Fruit fly (Drosophila melanogaster) whole organism, embryonic: ENCODE data around the gene mRpL40.

Experiments
- BEAF-32 ChIP-seq: fragments of 200-800 bp; sonication (Bioruptor generic); optimal IDR thresholded peaks from 3 replicates; lab custom pipeline; 2017; ENCODE audit warnings: missing biosample characterization, missing genetic modification characterization, mild to moderate bottlenecking, moderate library complexity, missing genetic modification reagents
- CG10209 ChIP-seq: fragments of 200-800 bp; sonication (Bioruptor generic); optimal IDR thresholded peaks from 3 replicates; lab custom pipeline; 2017; ENCODE audit warnings: missing biosample characterization, mild to moderate bottlenecking, missing genetic modification characterization, missing genetic modification reagents
- CG10959 ChIP-seq: fragments of 200-800 bp; sonication (Bioruptor generic); IDR thresholded peaks from 2 replicates; pipeline ENCODE4 v1.3.6; 2022; ENCODE audit warnings: missing biosample characterization, missing genetic modification characterization
- CG11456 ChIP-seq: fragments of 200-800 bp; sonication (Bioruptor generic); IDR thresholded peaks from 3 replicates; pipeline ENCODE4 v1.3.6; 2022; ENCODE audit warnings: missing biosample characterization, missing genetic modification characterization
- CG12071 ChIP-seq: fragments of 200-800 bp; sonication (Bioruptor generic); optimal IDR thresholded peaks from 3 replicates; lab custom pipeline; 2018; ENCODE audit warnings: missing biosample characterization, mild to moderate bottlenecking, missing genetic modification characterization
- CG14667 ChIP-seq: fragments of 200-800 bp; sonication (Bioruptor generic); IDR thresholded peaks from 2 replicates; pipeline ENCODE4 v1.3.6; 2022; ENCODE audit warnings: missing biosample characterization, missing genetic modification characterization
- CG17328 ChIP-seq: fragments of 200-800 bp; sonication (Bioruptor generic); IDR thresholded peaks from 2 replicates; pipeline ENCODE4 v1.3.6; 2022; ENCODE audit warnings: missing biosample characterization, missing genetic modification characterization
- CG17802 ChIP-seq: fragments of 200-800 bp; sonication (Bioruptor generic); optimal IDR thresholded peaks from 2 replicates; lab custom pipeline; 2018; ENCODE audit warnings: missing biosample characterization, mild to moderate bottlenecking, missing genetic modification characterization, moderate library complexity
- CG18011 ChIP-seq: fragments of 200-800 bp; sonication (Bioruptor generic); optimal IDR thresholded peaks from 2 replicates; lab custom pipeline; 2017; ENCODE audit warnings: missing biosample characterization, missing genetic modification characterization, mild to moderate bottlenecking, moderate library complexity, missing genotype
- CG30403 ChIP-seq: fragments of 200-800 bp; sonication (Bioruptor generic); optimal IDR thresholded peaks from 3 replicates; lab custom pipeline; 2016; ENCODE audit warnings: missing biosample characterization, missing genetic modification characterization
- CG3163 ChIP-seq: fragments of 200-800 bp; sonication (Bioruptor generic); optimal IDR thresholded peaks from 3 replicates; lab custom pipeline; 2016; ENCODE audit warnings: missing biosample characterization, missing genetic modification characterization
- CG33557 ChIP-seq: fragments of 200-800 bp; sonication (Bioruptor generic); optimal IDR thresholded peaks from 2 replicates; lab custom pipeline; 2019; ENCODE audit warnings: missing biosample characterization, mild to moderate bottlenecking, missing genetic modification characterization, moderate library complexity
- CG34422 ChIP-seq: fragments of 200-800 bp; sonication (Bioruptor generic); IDR thresholded peaks from 3 replicates; pipeline ENCODE4 v1.3.6; 2022; ENCODE audit warnings: missing biosample characterization, missing genetic modification characterization
- CG3726 ChIP-seq: fragments of 200-800 bp; sonication (Bioruptor generic); IDR thresholded peaks from 3 replicates; pipeline ENCODE4, ENCODE4 v1.3.6; 2022; ENCODE audit warnings: missing biosample characterization, missing genetic modification characterization
- CG4617 ChIP-seq: fragments of 200-800 bp; sonication (Bioruptor generic); optimal IDR thresholded peaks from 3 replicates; lab custom pipeline; 2016; ENCODE audit warnings: missing biosample characterization, missing genetic modification characterization, borderline replicate concordance
- CG6272 ChIP-seq: fragments of 200-800 bp; sonication (Bioruptor generic); IDR thresholded peaks from 2 replicates; pipeline ENCODE4 v1.3.6; 2022; ENCODE audit warnings: missing biosample characterization, missing genetic modification characterization
- CG7372 ChIP-seq: fragments of 200-800 bp; sonication (Bioruptor generic); IDR thresholded peaks from 2 replicates; pipeline ENCODE4 v1.3.6; 2022; ENCODE audit warnings: missing biosample characterization, missing genetic modification characterization
- CG7839 ChIP-seq: fragments of 200-800 bp; sonication (Bioruptor generic); optimal IDR thresholded peaks from 3 replicates; lab custom pipeline; 2018; ENCODE audit warnings: missing biosample characterization, mild to moderate bottlenecking, missing genetic modification characterization, moderate library complexity
- CG7928 ChIP-seq: fragments of 200-800 bp; sonication (Bioruptor generic); optimal IDR thresholded peaks from 2 replicates; lab custom pipeline; 2017; ENCODE audit warnings: missing biosample characterization, mild to moderate bottlenecking, missing genetic modification characterization
- CG8281 ChIP-seq: fragments of 200-800 bp; sonication (Bioruptor generic); optimal IDR thresholded peaks from 2 replicates; lab custom pipeline; 2018; ENCODE audit warnings: missing biosample characterization, mild to moderate bottlenecking, missing genetic modification characterization, moderate library complexity
- CG9609 ChIP-seq: fragments of 200-800 bp; sonication (Bioruptor generic); optimal IDR thresholded peaks from 3 replicates; lab custom pipeline; 2016; ENCODE audit warnings: missing biosample characterization, missing genetic modification characterization
- Chrac-16 ChIP-seq: fragments of 200-800 bp; sonication (Bioruptor generic); optimal IDR thresholded peaks from 3 replicates; lab custom pipeline; 2016; ENCODE audit warnings: missing biosample characterization, missing genetic modification characterization
- D ChIP-seq, 2 experiments: fragments of 200-800 bp in 1 of 2; fragments of >200 bp in 1 of 2; sonication (Bioruptor generic) in 1 of 2; optimal IDR thresholded peaks; 2 replicates in 1 of 2; 3 replicates in 1 of 2; lab custom pipeline; 2017; ENCODE audit warnings: mild to moderate bottlenecking in 1 of 2, missing biosample characterization in 1 of 2, missing genetic modification characterization in 1 of 2, missing genetic modification reagents in 1 of 2
- Doc3 ChIP-seq: fragments of 200-800 bp; sonication (Bioruptor generic); IDR thresholded peaks from 3 replicates; pipeline ENCODE4 v1.3.6; 2022; ENCODE audit warnings: missing biosample characterization, missing genetic modification characterization; ENCODE audit not compliant: partially characterized antibody
- Nf-YB ChIP-seq: fragments of 200-800 bp; sonication (Bioruptor generic); optimal IDR thresholded peaks from 3 replicates; lab custom pipeline; 2019; ENCODE audit warnings: missing biosample characterization, mild to moderate bottlenecking, missing genetic modification characterization, moderate library complexity
- Oli ChIP-seq: fragments of 200-800 bp; sonication (Bioruptor generic); optimal IDR thresholded peaks from 2 replicates; lab custom pipeline; 2018; ENCODE audit warnings: missing biosample characterization, mild to moderate bottlenecking, missing genetic modification characterization, moderate library complexity
- Ptx1 ChIP-seq: fragments of 200-800 bp; sonication (Bioruptor generic); IDR thresholded peaks from 2 replicates; pipeline ENCODE4 v1.3.6; 2022; ENCODE audit warnings: missing biosample characterization, missing genetic modification characterization
- Rfx ChIP-seq: fragments of 200-800 bp; sonication (Bioruptor generic); IDR thresholded peaks from 2 replicates; pipeline ENCODE4 v1.3.6; 2022; ENCODE audit warnings: missing biosample characterization, missing genetic modification characterization
- Side ChIP-seq: fragments of 200-800 bp; sonication (Bioruptor generic); optimal IDR thresholded peaks from 2 replicates; lab custom pipeline; 2016; ENCODE audit warnings: missing biosample characterization, missing genetic modification characterization
- Tbp ChIP-seq: fragments of >200 bp; optimal IDR thresholded peaks from 2 replicates; lab custom pipeline; 2018; ENCODE audit warnings: missing biosample characterization, missing genetic modification characterization
- Xrp1 ChIP-seq: fragments of 200-800 bp; sonication (Bioruptor generic); IDR thresholded peaks from 2 replicates; pipeline ENCODE4 v1.3.6; 2022; ENCODE audit warnings: missing biosample characterization, missing genetic modification characterization
- bigmax ChIP-seq: fragments of 200-800 bp; sonication (Bioruptor generic); optimal IDR thresholded peaks from 2 replicates; lab custom pipeline; 2018; ENCODE audit warnings: missing biosample characterization, mild to moderate bottlenecking, missing genetic modification characterization
- chif ChIP-seq, 2 experiments: fragments of 200-800 bp; sonication (Bioruptor generic); optimal IDR thresholded peaks; 3 replicates each; lab custom pipeline; 2016; ENCODE audit warnings: missing biosample characterization in 2 of 2, missing genetic modification characterization in 2 of 2
- danr ChIP-seq: fragments of 200-800 bp; sonication (Bioruptor generic); IDR thresholded peaks from 2 replicates; pipeline ENCODE4 v1.3.6; 2022; ENCODE audit warnings: missing biosample characterization, missing genetic modification characterization
- fd96Cb ChIP-seq: fragments of 200-800 bp; sonication (Bioruptor generic); optimal IDR thresholded peaks from 2 replicates; lab custom pipeline; 2018; ENCODE audit warnings: missing biosample characterization, mild to moderate bottlenecking, missing genetic modification characterization, moderate library complexity
- gfzf ChIP-seq: fragments of 200-800 bp; sonication (Bioruptor generic); optimal IDR thresholded peaks from 2 replicates; lab custom pipeline; 2016; ENCODE audit warnings: missing biosample characterization, mild to moderate bottlenecking, missing genetic modification characterization, moderate library complexity
- luna ChIP-seq: fragments of 200-800 bp; sonication (Bioruptor generic); optimal IDR thresholded peaks from 2 replicates; lab custom pipeline; 2016; ENCODE audit warnings: missing biosample characterization, missing genetic modification characterization
- maf-S ChIP-seq: fragments of 200-800 bp; sonication (Bioruptor generic); optimal IDR thresholded peaks from 2 replicates; lab custom pipeline; 2016; ENCODE audit warnings: missing biosample characterization, missing genetic modification characterization
- nau ChIP-seq: fragments of 200-800 bp; sonication (Bioruptor generic); optimal IDR thresholded peaks from 3 replicates; lab custom pipeline; 2017; ENCODE audit warnings: missing biosample characterization, mild to moderate bottlenecking, missing genetic modification characterization, missing genetic modification reagents
- nmo ChIP-seq: fragments of 200-800 bp; sonication (Bioruptor generic); optimal IDR thresholded peaks from 2 replicates; lab custom pipeline; 2018; ENCODE audit warnings: missing biosample characterization, mild to moderate bottlenecking, missing genetic modification characterization, moderate library complexity
- odd ChIP-seq: fragments of 200-800 bp; sonication (Bioruptor generic); optimal IDR thresholded peaks from 2 replicates; lab custom pipeline; 2017; ENCODE audit warnings: missing biosample characterization, mild to moderate bottlenecking, missing genetic modification characterization
- pnt ChIP-seq: fragments of 200-800 bp; sonication (Bioruptor generic); optimal IDR thresholded peaks from 3 replicates; lab custom pipeline; 2016; ENCODE audit warnings: missing biosample characterization, missing genetic modification characterization
- sob ChIP-seq: fragments of 200-800 bp; sonication (Bioruptor generic); IDR thresholded peaks from 2 replicates; pipeline ENCODE4 v1.3.6; 2022; ENCODE audit warnings: missing biosample characterization, missing genetic modification characterization
- ssp ChIP-seq: fragments of 200-800 bp; sonication (Bioruptor generic); IDR thresholded peaks from 2 replicates; pipeline ENCODE4 v1.3.6; 2022; ENCODE audit warnings: missing biosample characterization, missing genetic modification characterization
- sug ChIP-seq: fragments of 200-800 bp; optimal IDR thresholded peaks from 2 replicates; lab custom pipeline; 2019; ENCODE audit warnings: missing biosample characterization, mild to moderate bottlenecking, missing genetic modification characterization, moderate library complexity
- tap ChIP-seq: fragments of 200-800 bp; optimal IDR thresholded peaks from 3 replicates; lab custom pipeline; 2019; ENCODE audit warnings: missing biosample characterization, mild to moderate bottlenecking, missing genetic modification characterization, moderate library complexity
- toy ChIP-seq: fragments of 200-800 bp; sonication (Bioruptor generic); IDR thresholded peaks from 2 replicates; pipeline ENCODE4 v1.3.6; 2022; ENCODE audit warnings: missing biosample characterization, missing genetic modification characterization
- trh ChIP-seq: fragments of 200-800 bp; sonication (Bioruptor generic); optimal IDR thresholded peaks from 2 replicates; lab custom pipeline; 2016; ENCODE audit warnings: missing biosample characterization, missing genetic modification characterization
- vfl ChIP-seq: fragments of 200-800 bp; sonication (Bioruptor generic); optimal IDR thresholded peaks from 2 replicates; lab custom pipeline; 2016; ENCODE audit warnings: missing biosample characterization, missing genetic modification characterization
- zen ChIP-seq: fragments of 200-800 bp; sonication (Bioruptor generic); optimal IDR thresholded peaks from 3 replicates; lab custom pipeline; 2018; ENCODE audit warnings: missing biosample characterization, mild to moderate bottlenecking, missing genetic modification characterization, moderate library complexity

mRpL40 gene

dm6 chr3R:11421643-11422122, 14.0 kb downstream of the mRpL40 start, which contains the start of the genes ninaG and Sptz (continued):
- TF ChIP-seq CG33557 (GFP tag; lab: Kevin White, UChicago) (peak; percentile 79), fd96Cb (tag; lab: Kevin White, UChicago) (peak; percentile 92), pnt (peak; percentile 94), CG12071 (GFP tag; lab: Kevin White, UChicago) (peak; percentile 48), gfzf (peak; percentile 39), CG3726 (peak; percentile 87; the same call in 2 of the 3 replicates), odd (GFP tag; lab: Kevin White, UChicago) (peak; percentile 81), CG10959 (GFP tag; lab: Robert Waterston, UW) (peak; percentile 93), CG7928 (GFP tag; lab: Kevin White, UChicago) (peak; percentile 67), CG7372 (GFP tag; lab: Robert Waterston, UW) (peak; percentile 93), bigmax (peak; percentile 18), danr (GFP tag; lab: Robert Waterston, UW) (peak; percentile 88), CG34422 (GFP tag; lab: Robert Waterston, UW) (peak; percentile 97), sug (tag; lab: Kevin White, UChicago) (no peak), tap (tag; lab: Kevin White, UChicago) (no peak), BEAF-32 (GFP tag; lab: Kevin White, UChicago) (peak; percentile 69), Xrp1 (GFP tag; lab: Robert Waterston, UW) (peak; percentile 97), luna (GFP tag; lab: Kevin White, UChicago) (peak; percentile 74), Oli (tag; lab: Kevin White, UChicago) (peak; percentile 86), CG14667 (GFP tag; lab: Robert Waterston, UW) (peak; percentile 95), zen (tag; lab: Kevin White, UChicago) (peak; percentile 94), CG30403 (GFP tag; lab: Kevin White, UChicago) (peak; percentile 98), trh (GFP tag; lab: Kevin White, UChicago) (peak; percentile 90), CG7839 (tag; lab: Kevin White, UChicago) (peak; percentile 92), CG10209 (peak; percentile 92), CG4617 (GFP tag; lab: Kevin White, UChicago) (peak; percentile 94), CG3163 (GFP tag; lab: Kevin White, UChicago) (peak; percentile 75), nau (GFP tag; lab: Kevin White, UChicago) (no peak), Ptx1 (GFP tag; lab: Robert Waterston, UW) (peak; percentile 98), CG8281 (tag; lab: Kevin White, UChicago) (peak; percentile 63), nmo (GFP tag; lab: Kevin White, UChicago) (peak; percentile 95), CG11456 (GFP tag; lab: Robert Waterston, UW) (peak; percentile 95), Rfx (peak; percentile 98), sob (peak; percentile 97), CG18011 (GFP tag; lab: Kevin White, UChicago) (peak; percentile 78), Side (peak; percentile 91), CG6272 (GFP tag; lab: Robert Waterston, UW) (peak; percentile 97), Tbp (GFP tag; lab: Kevin White, UChicago) (no peak), CG17328 (GFP tag; lab: Robert Waterston, UW) (peak; percentile 93), CG17802 (tag; lab: Kevin White, UChicago) (peak; percentile 83), Nf-YB (GFP tag; lab: Kevin White, UChicago) (peak; percentile 65), toy (GFP tag; lab: Robert Waterston, UW) (peak; percentile 81), maf-S (peak; percentile 92), vfl (GFP tag; lab: Kevin White, UChicago) (peak; percentile 95), CG9609 (GFP tag; lab: Kevin White, UChicago) (peak; percentile 95), ssp (GFP tag; lab: Robert Waterston, UW) (peak; percentile 91), Doc3 (no peak), D (optimal IDR thresholded peaks at IDR 0.05; lab: Kevin White, UChicago) (no peak), D (GFP tag; optimal IDR thresholded peaks at IDR 0.05; lab: Kevin White, UChicago) (peak; percentile 87), Chrac-16 (GFP tag; lab: Kevin White, UChicago) (peak; percentile 96), chif (GFP tag; optimal IDR thresholded peaks at IDR 0.05; lab: Kevin White, UChicago) (peak; percentile 95 to 96)
